Fruit fly (Drosophila melanogaster) whole organism, pupa: ENCODE data around the gene CG4613.

Source experiments
- CG10348 ChIP-seq: fragments of 200-800 bp; sonication (Bioruptor generic); IDR thresholded peaks from 2 replicates; pipeline ENCODE4 v1.3.6; 2022; ENCODE audit warnings: missing biosample characterization, missing genetic modification characterization
- CG12605 ChIP-seq: fragments of 200-800 bp; sonication (Bioruptor generic); IDR thresholded peaks from 2 replicates; pipeline ENCODE4 v1.3.6; 2022; ENCODE audit warnings: missing biosample characterization, missing genetic modification characterization
- CG13204 ChIP-seq: fragments of 200-800 bp; sonication (Bioruptor generic); optimal IDR thresholded peaks from 2 replicates; lab custom pipeline; 2018; ENCODE audit warnings: missing biosample characterization, mild to moderate bottlenecking, missing genetic modification characterization, moderate library complexity
- CG14655 ChIP-seq: fragments of 200-800 bp; sonication (Bioruptor generic); optimal IDR thresholded peaks from 3 replicates; lab custom pipeline; 2017; ENCODE audit warnings: mild to moderate bottlenecking, missing biosample characterization, missing genetic modification reagents, missing genetic modification characterization
- CG15710 ChIP-seq: fragments of 200-800 bp; sonication (Bioruptor generic); optimal IDR thresholded peaks from 2 replicates; lab custom pipeline; 2018; ENCODE audit warnings: missing biosample characterization, mild to moderate bottlenecking, missing genetic modification characterization, moderate library complexity
- CG17806 ChIP-seq: fragments of 200-800 bp; sonication (Bioruptor generic); optimal IDR thresholded peaks from 2 replicates; lab custom pipeline; 2018; ENCODE audit warnings: missing biosample characterization, mild to moderate bottlenecking, missing genetic modification characterization, moderate library complexity
- CG32121 ChIP-seq: fragments of 200-800 bp; sonication (Bioruptor generic); IDR thresholded peaks from 2 replicates; pipeline ENCODE4 v1.3.6; 2022; ENCODE audit warnings: missing biosample characterization, missing genetic modification characterization
- CG34367 ChIP-seq: fragments of 200-800 bp; sonication (Bioruptor generic); optimal IDR thresholded peaks from 2 replicates; lab custom pipeline; 2018; ENCODE audit warnings: missing biosample characterization, mild to moderate bottlenecking, missing genetic modification characterization
- CG4496 ChIP-seq: fragments of 200-800 bp; sonication (Bioruptor generic); IDR thresholded peaks from 3 replicates; pipeline ENCODE4 v1.3.6; 2022; ENCODE audit warnings: missing biosample characterization, missing genetic modification characterization
- CG8159 ChIP-seq: fragments of 200-800 bp; sonication (Bioruptor generic); optimal IDR thresholded peaks from 3 replicates; lab custom pipeline; 2018; ENCODE audit warnings: missing biosample characterization, mild to moderate bottlenecking, missing genetic modification characterization, moderate library complexity
- CG8301 ChIP-seq: fragments of 200-800 bp; sonication (Bioruptor generic); optimal IDR thresholded peaks from 2 replicates; lab custom pipeline; 2018; ENCODE audit warnings: missing biosample characterization, mild to moderate bottlenecking, missing genetic modification characterization
- CG9948 ChIP-seq: fragments of 200-800 bp; sonication (Bioruptor generic); optimal IDR thresholded peaks from 2 replicates; lab custom pipeline; 2018; ENCODE audit warnings: missing biosample characterization, mild to moderate bottlenecking, missing genetic modification characterization, moderate library complexity
- D1 ChIP-seq: fragments of 200-800 bp; sonication (Bioruptor generic); optimal IDR thresholded peaks from 2 replicates; lab custom pipeline; 2018; ENCODE audit warnings: missing biosample characterization, mild to moderate bottlenecking, missing genetic modification characterization, moderate library complexity
- EcR ChIP-seq: fragments of 200-800 bp; sonication (Bioruptor generic); optimal IDR thresholded peaks from 3 replicates; lab custom pipeline; 2019; ENCODE audit warnings: missing biosample characterization, missing genetic modification characterization, mild to moderate bottlenecking, moderate library complexity, missing genetic modification reagents
- Ets98B ChIP-seq: fragments of 200-800 bp; sonication (Bioruptor generic); IDR thresholded peaks from 2 replicates; pipeline ENCODE4 v1.3.6; 2022; ENCODE audit warnings: missing biosample characterization, missing genetic modification characterization
- Pif1A ChIP-seq: fragments of 200-800 bp; sonication (Bioruptor generic); optimal IDR thresholded peaks from 3 replicates; lab custom pipeline; 2016; ENCODE audit warnings: missing biosample characterization, missing genetic modification characterization
- Pif1B ChIP-seq: fragments of 200-800 bp; sonication (Bioruptor generic); optimal IDR thresholded peaks from 3 replicates; lab custom pipeline; 2016; ENCODE audit warnings: missing biosample characterization, missing genetic modification characterization
- Snoo ChIP-seq: fragments of 200-800 bp; sonication (Bioruptor generic); optimal IDR thresholded peaks from 3 replicates; lab custom pipeline; 2017; ENCODE audit warnings: missing biosample characterization, mild to moderate bottlenecking, missing genetic modification characterization, inconsistent platforms
- fd96Ca ChIP-seq: fragments of 200-800 bp; sonication (Bioruptor generic); IDR thresholded peaks from 3 replicates; pipeline ENCODE4 v1.3.6; 2022; ENCODE audit warnings: missing biosample characterization, missing genetic modification characterization
- gl ChIP-seq: fragments of 200-800 bp; sonication (Bioruptor generic); optimal IDR thresholded peaks from 2 replicates; lab custom pipeline; 2018; ENCODE audit warnings: missing biosample characterization, mild to moderate bottlenecking, missing genetic modification characterization
- rn ChIP-seq: fragments of 200-800 bp; sonication (Bioruptor generic); IDR thresholded peaks from 2 replicates; pipeline ENCODE4 v1.3.6; 2022; ENCODE audit warnings: missing biosample characterization, missing genetic modification characterization

The CG4613 gene

DNA sequence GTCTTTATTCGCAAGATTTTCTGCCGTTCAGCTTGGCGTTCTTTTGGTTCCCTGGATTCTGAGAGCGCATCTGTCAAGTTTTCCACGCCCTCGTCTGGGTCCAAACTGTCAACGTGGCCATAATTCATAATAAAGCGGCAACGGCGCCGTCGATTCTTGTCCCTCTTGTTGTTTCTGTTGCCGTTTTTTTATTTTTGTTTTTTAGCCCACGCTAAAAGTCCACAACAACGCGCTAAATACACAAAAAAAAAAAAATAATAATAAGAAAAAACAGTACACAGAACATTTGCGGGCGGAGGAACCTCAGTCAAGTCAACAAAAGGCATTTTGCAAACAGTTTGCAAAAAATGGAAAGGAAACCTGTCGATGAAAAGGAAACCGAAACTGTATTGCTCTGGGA, 40.1 kb downstream of the CG4613 start:
- TF ChIP-seq rn (GFP tag; lab: Robert Waterston, UW) (no peak), gl (tag; lab: Kevin White, UChicago) (peak; percentile 12), Ets98B (GFP tag; lab: Robert Waterston, UW) (0 out of 2 replicates have a peak, but pooled peaks have one; percentile 6), D1 (tag; lab: Kevin White, UChicago) (no peak), CG14655 (GFP tag; lab: Kevin White, UChicago) (peak; percentile 7), CG32121 (GFP tag; lab: Robert Waterston, UW) (no peak), CG34367 (peak; percentile 30), CG13204 (peak; percentile 58), CG4496 (GFP tag; lab: Robert Waterston, UW) (peak; percentile 42; the same call in 2 of the 3 replicates), CG15710 (peak; percentile 58)

DNA sequence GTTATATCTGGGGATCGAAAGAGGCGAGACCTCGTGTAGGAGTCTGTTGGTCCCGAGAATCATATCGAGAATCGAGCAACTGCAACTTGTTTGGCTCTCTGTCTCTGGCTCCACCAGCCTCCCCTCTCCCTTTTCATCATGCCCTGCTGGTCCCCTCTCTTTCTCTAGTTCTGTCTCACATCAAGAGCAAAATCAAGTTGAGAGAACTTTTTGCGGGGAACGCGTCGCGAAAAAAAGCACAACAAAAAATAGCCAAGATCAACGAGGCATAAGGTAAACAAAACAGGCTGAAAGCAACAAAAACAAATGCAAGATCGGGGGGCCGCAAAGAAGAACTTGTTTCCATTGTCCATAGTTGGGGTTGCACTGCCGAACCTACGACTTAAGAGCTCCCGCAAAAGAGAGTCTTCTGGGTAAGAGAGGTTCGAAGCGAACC, 44.7 kb downstream of the CG4613 start:
- TF ChIP-seq CG8159 (tag; lab: Kevin White, UChicago) (peak; percentile 80), CG13204 (peak; percentile 76), CG17806 (tag; lab: Kevin White, UChicago) (peak; percentile 69), D1 (tag; lab: Kevin White, UChicago) (peak; percentile 42), CG8301 (peak; percentile 47), gl (tag; lab: Kevin White, UChicago) (peak; percentile 96), Pif1B (GFP tag; lab: Kevin White, UChicago) (peak; percentile 79), CG12605 (GFP tag; lab: Robert Waterston, UW) (peak; percentile 78), EcR (peak; percentile 87), fd96Ca (GFP tag; lab: Robert Waterston, UW) (peak; percentile 80), Ets98B (GFP tag; lab: Robert Waterston, UW) (peak; percentile 45), CG14655 (GFP tag; lab: Kevin White, UChicago) (peak; percentile 72), CG4496 (GFP tag; lab: Robert Waterston, UW) (peak; percentile 74; the same call in 2 of the 3 replicates), CG10348 (GFP tag; lab: Robert Waterston, UW) (no peak), CG34367 (peak; percentile 79), CG9948 (tag; lab: Kevin White, UChicago) (peak; percentile 71), rn (GFP tag; lab: Robert Waterston, UW) (peak; percentile 31), CG15710 (peak; percentile 79), Snoo (tag; lab: Kevin White, UChicago) (peak; percentile 43), CG32121 (GFP tag; lab: Robert Waterston, UW) (peak; percentile 36; the same call in 1 of the 2 replicates), Pif1A (GFP tag; lab: Kevin White, UChicago) (peak; percentile 72)
